Fruit fly (Drosophila melanogaster) whole organism, prepupa: ENCODE data around the gene yata.

Source experiments
- Blimp-1 ChIP-seq: fragments of 200-800 bp; sonication (Bioruptor generic); optimal IDR thresholded peaks from 3 replicates; lab custom pipeline; 2017; ENCODE audit warnings: missing biosample characterization, missing genetic modification characterization, mild to moderate bottlenecking, moderate library complexity, missing genetic modification reagents
- CG10631 ChIP-seq: fragments of 200-800 bp; sonication (Bioruptor generic); optimal IDR thresholded peaks from 2 replicates; lab custom pipeline; 2016; ENCODE audit warnings: missing biosample characterization, missing genetic modification characterization
- CG6854 ChIP-seq: fragments of 200-800 bp; sonication (Bioruptor generic); optimal IDR thresholded peaks from 2 replicates; lab custom pipeline; 2017; ENCODE audit warnings: missing biosample characterization, mild to moderate bottlenecking, missing genetic modification characterization
- Ets96B ChIP-seq: fragments of 200-800 bp; optimal IDR thresholded peaks from 2 replicates; lab custom pipeline; 2019; ENCODE audit warnings: missing biosample characterization, mild to moderate bottlenecking, missing genetic modification characterization, moderate library complexity

DNA sequence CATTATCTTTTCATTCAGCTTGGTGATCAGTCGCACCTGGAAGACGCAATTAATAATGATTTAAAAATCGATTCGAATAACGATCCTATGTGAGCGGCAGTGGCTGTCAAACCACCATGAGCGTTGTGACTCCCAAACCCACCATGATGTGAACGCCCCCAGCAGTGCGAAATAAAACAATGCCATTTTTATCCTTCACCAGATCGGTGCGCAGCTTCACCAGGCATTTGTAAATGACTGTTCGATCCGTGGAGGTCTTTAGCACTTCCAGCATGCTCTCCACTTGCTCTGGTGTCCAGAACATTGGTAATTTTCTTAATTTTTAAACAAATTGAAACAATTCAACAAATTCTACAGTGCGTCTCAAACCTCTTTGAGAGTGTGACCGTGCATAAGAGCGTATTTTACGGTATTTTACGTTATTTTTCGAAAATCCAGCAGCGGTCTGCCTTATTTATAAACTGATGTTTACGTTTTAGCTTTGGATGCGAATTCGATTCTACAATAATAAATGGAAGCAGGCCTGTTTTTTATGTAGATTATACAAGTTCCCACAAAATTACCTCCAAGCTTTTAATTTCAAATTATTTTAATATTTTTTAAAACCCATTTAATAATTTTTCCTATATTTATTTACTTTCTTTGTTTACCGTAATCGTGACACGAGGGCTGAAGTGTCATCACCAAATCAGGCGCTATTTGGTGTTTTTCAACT lies 50.1 kb downstream of the yata start, which contains the start of the genes Rnb and Drice:
- TF ChIP-seq CG10631 (GFP tag; lab: Kevin White, UChicago) (no peak), Blimp-1 (GFP tag; lab: Kevin White, UChicago) (no peak), CG6854 (no peak), Ets96B (tag; lab: Kevin White, UChicago) (peak; percentile 45)
